Worm (Caenorhabditis elegans) whole organism, L1 larva: ENCODE data around the gene che-12.

Experiments
- C04F5.9 ChIP-seq: sonication (generic microtip); optimal IDR thresholded peaks from 2 replicates; lab custom pipeline; 2016; ENCODE audit warnings: missing genetic modification characterization, missing compliant biosample characterization
- C16A3.4 ChIP-seq: fragments of 150-350 bp; optimal IDR thresholded peaks from 2 replicates; lab custom pipeline; 2014; ENCODE audit warnings: missing biosample characterization, missing genetic modification characterization
- C34B4.2 ChIP-seq: sonication (generic microtip); optimal IDR thresholded peaks from 2 replicates; lab custom pipeline; 2017; ENCODE audit warnings: mild to moderate bottlenecking, missing genetic modification characterization, missing compliant biosample characterization
- Y116A8C.19 ChIP-seq: sonication (generic microtip); optimal IDR thresholded peaks from 2 replicates; lab custom pipeline; 2016; ENCODE audit warnings: missing compliant biosample characterization, missing genetic modification characterization, borderline replicate concordance
- ama-1 ChIP-seq: fragments of 150-350 bp; optimal IDR thresholded peaks from 2 replicates; lab custom pipeline; 2014
- ceh-82 ChIP-seq, 3 experiments: fragments of 150-350 bp in 1 of 3; sonication (generic microtip) in 2 of 3; optimal IDR thresholded peaks; 2 replicates each; lab custom pipeline; 2014 to 2017; ENCODE audit warnings: missing biosample characterization in 3 of 3, missing genetic modification characterization in 3 of 3
- ceh-90 ChIP-seq: sonication (generic microtip); optimal IDR thresholded peaks from 2 replicates; lab custom pipeline; 2016; ENCODE audit warnings: missing genetic modification characterization, missing compliant biosample characterization
- dsc-1 ChIP-seq: sonication (generic microtip); optimal IDR thresholded peaks from 2 replicates; lab custom pipeline; 2016; ENCODE audit warnings: mild to moderate bottlenecking, missing genetic modification characterization, missing compliant biosample characterization
- efl-1 ChIP-seq, 4 experiments: fragments of 150-350 bp; optimal IDR thresholded peaks in 3 of 4; peaks in 1 of 4; 1 replicate in 1 of 4; 2 replicates in 3 of 4; lab custom pipeline; 2014; ENCODE audit warnings: missing biosample characterization in 2 of 4, missing genetic modification characterization in 2 of 4, missing genetic modification reagents in 2 of 4
- egl-13 ChIP-seq: sonication (generic microtip); optimal IDR thresholded peaks from 2 replicates; lab custom pipeline; 2016; ENCODE audit warnings: missing genotype, missing genetic modification reagents, missing genetic modification characterization, missing compliant biosample characterization
- egl-27 ChIP-seq, 2 experiments: fragments of 150-350 bp in 1 of 2; sonication (generic microtip); optimal IDR thresholded peaks; 3 replicates each; lab custom pipeline; 2017 to 2018; ENCODE audit warnings: missing biosample characterization in 2 of 2, missing genetic modification characterization in 2 of 2, missing genetic modification reagents in 2 of 2
- elt-2 ChIP-seq: sonication (generic microtip); optimal IDR thresholded peaks from 2 replicates; lab custom pipeline; 2016; ENCODE audit warnings: missing genetic modification characterization, mild to moderate bottlenecking, inconsistent platforms, missing compliant biosample characterization, missing genetic modification reagents
- ets-5 ChIP-seq: fragments of 200-800 bp; sonication (Bioruptor generic); IDR thresholded peaks from 2 replicates; pipeline ENCODE4 v1.3.6; 2022; ENCODE audit warnings: missing genetic modification characterization, missing compliant biosample characterization
- fkh-4 ChIP-seq: sonication (generic microtip); optimal IDR thresholded peaks from 2 replicates; lab custom pipeline; 2016; ENCODE audit warnings: missing compliant biosample characterization, missing genetic modification characterization, borderline replicate concordance
- fkh-8 ChIP-seq: sonication (generic microtip); optimal IDR thresholded peaks from 2 replicates; lab custom pipeline; 2016; ENCODE audit warnings: mild to moderate bottlenecking, missing genetic modification characterization, missing compliant biosample characterization
- fos-1 ChIP-seq: fragments of 150-350 bp; optimal IDR thresholded peaks from 2 replicates; lab custom pipeline; 2014; ENCODE audit warnings: missing biosample characterization, missing genetic modification characterization
- grh-1 ChIP-seq: fragments of 200-800 bp; sonication (Bioruptor generic); IDR thresholded peaks from 2 replicates; pipeline ENCODE4 v1.3.6; 2022; ENCODE audit warnings: missing genetic modification reagents, missing genetic modification characterization, missing compliant biosample characterization
- irx-1 ChIP-seq: sonication (generic microtip); optimal IDR thresholded peaks from 2 replicates; lab custom pipeline; 2016; ENCODE audit warnings: missing genetic modification characterization, missing compliant biosample characterization
- isw-1 ChIP-seq: fragments of 200-800 bp; sonication (Bioruptor generic); IDR thresholded peaks from 2 replicates; pipeline ENCODE4 v1.3.6; 2022; ENCODE audit warnings: missing genetic modification characterization, missing compliant biosample characterization
- jun-1 ChIP-seq: fragments of 150-350 bp; optimal IDR thresholded peaks from 2 replicates; lab custom pipeline; 2014; ENCODE audit warnings: missing biosample characterization, missing genetic modification reagents, missing genetic modification characterization
- lin-14 ChIP-seq: fragments of 200-800 bp; sonication (Bioruptor generic); optimal IDR thresholded peaks from 2 replicates; lab custom pipeline; 2018; ENCODE audit warnings: mild to moderate bottlenecking, missing genetic modification characterization, moderate library complexity, missing compliant biosample characterization
- lin-15B ChIP-seq: fragments of 150-350 bp; sonication (generic microtip); optimal IDR thresholded peaks from 3 replicates; lab custom pipeline; 2014; ENCODE audit warnings: missing biosample characterization, missing genetic modification characterization
- lir-3 ChIP-seq: sonication (generic microtip); optimal IDR thresholded peaks from 2 replicates; lab custom pipeline; 2016; ENCODE audit warnings: mild to moderate bottlenecking, missing genetic modification characterization, moderate library complexity, missing compliant biosample characterization; ENCODE audit not compliant: poor library complexity
- lsy-2 ChIP-seq, 2 experiments: fragments of 150-350 bp; optimal IDR thresholded peaks; 2 replicates each; lab custom pipeline; 2014; ENCODE audit warnings: missing biosample characterization in 2 of 2, missing genetic modification characterization in 2 of 2
- mab-9 ChIP-seq: fragments of 200-800 bp; sonication (Bioruptor generic); IDR thresholded peaks from 2 replicates; pipeline ENCODE4 v1.3.6; 2022; ENCODE audit warnings: missing genetic modification reagents, missing genetic modification characterization, missing compliant biosample characterization
- mef-2 ChIP-seq: fragments of 150-350 bp; optimal IDR thresholded peaks from 2 replicates; lab custom pipeline; 2014; ENCODE audit warnings: missing biosample characterization, missing genetic modification characterization
- mep-1 ChIP-seq: fragments of 150-350 bp; optimal IDR thresholded peaks from 2 replicates; lab custom pipeline; 2014; ENCODE audit warnings: missing biosample characterization, missing genetic modification characterization
- nhr-11 ChIP-seq: fragments of 150-350 bp; optimal IDR thresholded peaks from 2 replicates; lab custom pipeline; 2014; ENCODE audit warnings: missing biosample characterization, missing genetic modification characterization
- nhr-12 ChIP-seq: sonication (generic microtip); optimal IDR thresholded peaks from 2 replicates; lab custom pipeline; 2017; ENCODE audit warnings: missing biosample characterization, missing genetic modification characterization
- nhr-20 ChIP-seq: sonication (generic microtip); optimal IDR thresholded peaks from 2 replicates; lab custom pipeline; 2016; ENCODE audit warnings: mild to moderate bottlenecking, missing genetic modification characterization, missing compliant biosample characterization
- nhr-28 ChIP-seq: fragments of 150-350 bp; optimal IDR thresholded peaks from 2 replicates; lab custom pipeline; 2014; ENCODE audit warnings: missing biosample characterization, missing genetic modification characterization
- nhr-47 ChIP-seq: sonication (generic microtip); optimal IDR thresholded peaks from 2 replicates; lab custom pipeline; 2016; ENCODE audit warnings: mild to moderate bottlenecking, missing genetic modification characterization, moderate library complexity, missing compliant biosample characterization
- nhr-85 ChIP-seq: sonication (generic microtip); peaks from one replicate; lab custom pipeline; 2016; ENCODE audit warnings: missing genetic modification characterization, inconsistent platforms, missing compliant biosample characterization
- nhr-90 ChIP-seq: sonication (generic microtip); optimal IDR thresholded peaks from 2 replicates; lab custom pipeline; 2016; ENCODE audit warnings: mild to moderate bottlenecking, missing genetic modification characterization, missing compliant biosample characterization; ENCODE audit not compliant: poor library complexity
- pag-3 ChIP-seq: sonication (generic microtip); optimal IDR thresholded peaks from 2 replicates; lab custom pipeline; 2017; ENCODE audit warnings: missing genetic modification characterization, mild to moderate bottlenecking, missing compliant biosample characterization, antibody characterized with exemption, borderline replicate concordance; ENCODE audit not compliant: insufficient read depth
- pax-3 ChIP-seq: fragments of 200-800 bp; sonication (Bioruptor generic); optimal IDR thresholded peaks from 2 replicates; lab custom pipeline; 2018; ENCODE audit warnings: mild to moderate bottlenecking, missing genetic modification characterization, moderate library complexity, missing compliant biosample characterization
- pqm-1 ChIP-seq: sonication (generic microtip); optimal IDR thresholded peaks from 3 replicates; lab custom pipeline; 2017; ENCODE audit warnings: missing biosample characterization, missing genetic modification characterization
- rnt-1 ChIP-seq: sonication (generic microtip); optimal IDR thresholded peaks from 2 replicates; lab custom pipeline; 2016; ENCODE audit warnings: mild to moderate bottlenecking, missing genetic modification characterization, moderate library complexity, missing compliant biosample characterization
- skn-1 ChIP-seq: fragments of 150-350 bp; optimal IDR thresholded peaks from 2 replicates; lab custom pipeline; 2014; ENCODE audit warnings: missing biosample characterization, missing genetic modification characterization
- snpc-4 ChIP-seq: fragments of 150-350 bp; optimal IDR thresholded peaks from 2 replicates; lab custom pipeline; 2014; ENCODE audit warnings: missing biosample characterization, missing genetic modification characterization
- snu-23 ChIP-seq: sonication (generic microtip); optimal IDR thresholded peaks from 2 replicates; lab custom pipeline; 2016; ENCODE audit warnings: missing genetic modification characterization, missing compliant biosample characterization
- sox-4 ChIP-seq: sonication (generic microtip); optimal IDR thresholded peaks from 2 replicates; lab custom pipeline; 2016; ENCODE audit warnings: missing genetic modification characterization, missing compliant biosample characterization
- sptf-1 ChIP-seq: fragments of 150-350 bp; optimal IDR thresholded peaks from 2 replicates; lab custom pipeline; 2014; ENCODE audit warnings: missing biosample characterization, missing genetic modification characterization
- tbx-2 ChIP-seq: sonication (generic microtip); optimal IDR thresholded peaks from 2 replicates; lab custom pipeline; 2016; ENCODE audit warnings: missing genetic modification characterization, missing compliant biosample characterization
- unc-30 ChIP-seq: sonication (generic microtip); optimal IDR thresholded peaks from 2 replicates; lab custom pipeline; 2017; ENCODE audit warnings: missing biosample characterization, missing genetic modification characterization
- unc-62 ChIP-seq: fragments of 150-350 bp; optimal IDR thresholded peaks from 2 replicates; lab custom pipeline; 2014; ENCODE audit warnings: missing biosample characterization, missing genetic modification reagents, missing genetic modification characterization
- vab-15 ChIP-seq: sonication (generic microtip); optimal IDR thresholded peaks from 2 replicates; lab custom pipeline; 2017; ENCODE audit warnings: missing genotype, mild to moderate bottlenecking, missing genetic modification characterization, missing compliant biosample characterization
- zip-4 ChIP-seq: fragments of 200-800 bp; sonication (Bioruptor generic); optimal IDR thresholded peaks from 2 replicates; lab custom pipeline; 2018; ENCODE audit warnings: mild to moderate bottlenecking, missing genetic modification characterization, moderate library complexity, missing compliant biosample characterization
- ztf-11 ChIP-seq, 2 experiments: sonication (generic microtip); optimal IDR thresholded peaks; 2 replicates each; lab custom pipeline; 2016 to 2017; ENCODE audit warnings: missing genetic modification characterization in 2 of 2, missing biosample characterization in 1 of 2, missing compliant biosample characterization in 1 of 2

The che-12 gene

DNA sequence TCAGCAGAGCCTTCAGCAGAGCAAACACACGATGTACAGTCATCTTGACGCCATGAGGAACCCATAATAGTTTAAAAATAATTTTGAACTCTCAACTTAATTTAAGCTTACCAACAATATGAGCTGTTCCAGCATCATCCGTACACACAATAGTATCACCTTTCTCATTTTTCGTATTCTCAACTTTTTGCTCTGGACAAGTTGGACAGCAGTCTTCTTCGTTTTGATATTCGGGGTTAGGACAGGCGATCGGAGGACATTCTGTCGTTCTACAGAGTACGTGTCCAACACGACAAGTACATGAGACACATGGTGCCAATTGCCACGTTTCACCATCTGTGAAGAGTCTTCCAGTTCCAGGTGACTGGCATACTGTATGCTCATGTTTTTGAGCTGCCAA is 16.4 kb upstream of the che-12 start:
- TF ChIP-seq tbx-2 (tag; lab: Kevin White, UChicago) = no peak

DNA sequence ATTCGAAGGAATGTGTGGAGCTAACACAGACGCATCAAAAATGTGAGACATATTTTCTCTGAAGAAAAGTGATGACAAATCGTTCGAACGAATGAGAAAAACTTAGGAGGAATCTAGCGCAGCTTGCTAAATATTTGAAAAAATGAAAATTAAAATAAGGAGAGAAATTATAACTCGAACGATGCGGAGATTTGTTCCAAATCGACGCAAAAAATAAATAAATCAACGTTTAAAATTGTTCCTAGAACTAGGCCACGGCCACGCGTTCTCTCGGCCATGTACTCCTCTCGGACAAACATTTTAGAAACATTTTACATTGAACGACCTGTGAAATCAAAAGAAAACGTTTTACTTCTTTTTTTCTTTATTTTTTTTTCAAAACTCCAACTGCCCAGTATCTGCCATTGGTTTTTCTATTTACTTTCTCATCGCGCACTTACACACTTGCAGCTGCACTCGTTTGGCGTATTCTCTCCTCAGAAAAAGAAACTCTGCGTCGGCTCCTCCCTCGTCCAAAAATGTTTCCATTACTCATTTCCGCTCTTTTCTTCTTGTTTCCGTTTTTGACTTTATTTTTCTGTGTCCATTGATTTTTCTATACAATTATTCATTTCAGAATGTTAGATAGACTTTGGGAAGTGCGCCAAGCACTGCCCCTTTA is 13.0 kb upstream of the che-12 start, which contains the start of the genes gna-1 and B0024.13:
TSS of gene gna-1 (minus strand) at position 51 of the 661 bp plus-strand sequence.
TSS of gene B0024.13 (plus strand) at position 611 of the 661 bp plus-strand sequence.
- TF ChIP-seq lsy-2 (tag; optimal IDR thresholded peaks at IDR 0.05; lab: Kevin White, UChicago) (peak; percentile 54 to 64), ama-1 (lab: Kevin White, UChicago) (no peak), nhr-12 (no peak), ets-5 (GFP tag; lab: Robert Waterston, UW) (no peak), grh-1 (GFP tag; lab: Robert Waterston, UW) (no peak), nhr-11 (tag; lab: Kevin White, UChicago) (no peak), lin-15B (tag; lab: Kevin White, UChicago) (peak; percentile 30), mef-2 (tag; lab: Kevin White, UChicago) (no peak), snu-23 (GFP tag; lab: Kevin White, UChicago) (peak; percentile 77), pqm-1 (tag; lab: Kevin White, UChicago) (no peak), egl-27 (tag; optimal IDR thresholded peaks at IDR 0.05; lab: Kevin White, UChicago) (no peak), sptf-1 (tag; lab: Kevin White, UChicago) (no peak), unc-30 (tag; lab: Kevin White, UChicago) (no peak), vab-15 (tag; lab: Kevin White, UChicago) (no peak), pax-3 (peak; percentile 51), efl-1 (optimal IDR thresholded peaks at IDR 0.05; lab: Kevin White, UChicago) (peak; percentile 41 to 70), efl-1 (GFP tag; optimal IDR thresholded peaks at IDR 0.05 in 1 of 2; lab: Kevin White, UChicago) (peak; percentile 65 to 95), mep-1 (tag; lab: Kevin White, UChicago) (peak; percentile 72), C16A3.4 (tag; lab: Kevin White, UChicago) (peak; percentile 33), nhr-90 (tag; lab: Kevin White, UChicago) (peak; percentile 83), ceh-82 (tag; optimal IDR thresholded peaks at IDR 0.05; lab: Kevin White, UChicago) (peak; percentile 19 to 68 (median 38)), sox-4 (tag; lab: Kevin White, UChicago) (peak; percentile 77), snpc-4 (tag; lab: Kevin White, UChicago) (peak; percentile 5), rnt-1 (tag; lab: Kevin White, UChicago) (peak; percentile 97), irx-1 (tag; lab: Kevin White, UChicago) (peak; percentile 81), C04F5.9 (tag; lab: Kevin White, UChicago) (peak; percentile 64), unc-62 (GFP tag; lab: Kevin White, UChicago) (no peak), nhr-85 (tag; lab: Kevin White, UChicago) (peak; percentile 87), fkh-8 (tag; lab: Kevin White, UChicago) (peak; percentile 69), elt-2 (tag; lab: Kevin White, UChicago) (peak; percentile 41), C34B4.2 (tag; lab: Kevin White, UChicago) (no peak), isw-1 (GFP tag; lab: Robert Waterston, UW) (peak; percentile 57), nhr-28 (no peak), pag-3 (tag; lab: Kevin White, UChicago) (no peak), ceh-90 (tag; lab: Kevin White, UChicago) (peak; percentile 86), nhr-47 (tag; lab: Kevin White, UChicago) (peak; percentile 81), dsc-1 (tag; lab: Kevin White, UChicago) (peak; percentile 82), zip-4 (no peak), ztf-11 (tag; optimal IDR thresholded peaks at IDR 0.05; lab: Kevin White, UChicago) (peak in 1 of 2 experiments; percentile 86), fkh-4 (tag; lab: Kevin White, UChicago) (peak; percentile 87), lin-14 (GFP tag; lab: Kevin White, UChicago) (peak; percentile 84), egl-13 (tag; lab: Kevin White, UChicago) (peak; percentile 77), jun-1 (tag; lab: Kevin White, UChicago) (peak; percentile 19), fos-1 (tag; lab: Kevin White, UChicago) (no peak), mab-9 (no peak), nhr-20 (tag; lab: Kevin White, UChicago) (peak; percentile 81), lir-3 (tag; lab: Kevin White, UChicago) (peak; percentile 92), Y116A8C.19 (tag; lab: Kevin White, UChicago) (peak; percentile 12), skn-1 (peak; percentile 44)
